Worm (Caenorhabditis elegans): Measurements from ENCODE around the gene F35F11.2.

DNA sequence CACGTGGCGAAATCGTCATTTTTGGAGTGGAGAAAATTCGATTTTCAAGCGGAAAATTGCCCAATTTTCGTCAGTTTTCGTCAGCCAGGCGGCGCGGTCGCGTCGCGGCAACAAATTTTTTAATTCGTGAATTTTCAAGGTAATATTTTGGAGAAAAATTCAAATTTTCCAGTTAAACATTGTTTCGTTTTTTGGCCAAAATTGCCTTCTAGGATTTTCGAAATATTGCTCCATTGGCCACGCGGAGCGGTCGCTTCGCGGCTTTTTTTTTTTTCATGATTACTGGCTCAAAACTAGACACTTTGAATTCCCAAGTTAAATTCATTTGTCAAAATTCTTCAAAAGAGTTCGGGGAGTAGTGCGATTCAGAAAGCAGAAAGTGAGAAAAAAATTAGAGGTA lies 7.5 kb downstream of the F35F11.2 start:
- TF ChIP-seq tbx-2 (tag; optimal IDR thresholded peaks at IDR 0.05): no peak
- no peak for TF ChIP-seq sox-2 (GFP tag; IDR thresholded peaks at IDR 0.05)
- no peak for TF ChIP-seq gmeb-2 (tag; optimal IDR thresholded peaks at IDR 0.05)
- TF ChIP-seq hlh-8 (tag; optimal IDR thresholded peaks at IDR 0.05): no peak
- no peak for TF ChIP-seq lin-11 (tag; optimal IDR thresholded peaks at IDR 0.05)
- no peak for TF ChIP-seq elt-2 (tag; optimal IDR thresholded peaks at IDR 0.05)
- TF ChIP-seq C08G9.2 (tag; optimal IDR thresholded peaks at IDR 0.05): no peak
- no peak for TF ChIP-seq pha-4 (tag; optimal IDR thresholded peaks at IDR 0.05)
- TF ChIP-seq npax-4 (tag; optimal IDR thresholded peaks at IDR 0.05): no peak
- TF ChIP-seq F13H6.1 (tag; optimal IDR thresholded peaks at IDR 0.05): no peak
- no peak for TF ChIP-seq syd-9 (tag; optimal IDR thresholded peaks at IDR 0.05)
- no peak for TF ChIP-seq ceh-9 (tag; optimal IDR thresholded peaks at IDR 0.05)

All from whole organism, late embryonic.